Worm (Caenorhabditis elegans): ENCODE measurements around the gene F47D12.6.

- TF ChIP-seq elt-1 (tag; optimal IDR thresholded peaks at IDR 0.05) = no peak
- TF ChIP-seq lin-39 (tag; optimal IDR thresholded peaks at IDR 0.05) = no peak
- TF ChIP-seq fkh-10 (GFP tag; optimal IDR thresholded peaks at IDR 0.05) = no peak
- TF ChIP-seq ama-1 (optimal IDR thresholded peaks at IDR 0.05) = no peak
- TF ChIP-seq ztf-4 (tag; optimal IDR thresholded peaks at IDR 0.05) = no peak
- no peak for TF ChIP-seq nhr-237 (tag; optimal IDR thresholded peaks at IDR 0.05)
- no peak for TF ChIP-seq nfya-1 (tag; optimal IDR thresholded peaks at IDR 0.05; ENCODE audit: insufficient read depth)
- TF ChIP-seq mml-1 (tag; optimal IDR thresholded peaks at IDR 0.05) = no peak
- TF ChIP-seq R02D3.7 (tag; optimal IDR thresholded peaks at IDR 0.05) = no peak
Observed at ce11 chrIII:6270277-6270676, 16.8 kb downstream of the F47D12.6 start, which contains the start of gene srg-3.
